Worm (Caenorhabditis elegans): ENCODE results near the gene B0303.16.

- no peak for TF ChIP-seq crh-2 (tag; optimal IDR thresholded peaks at IDR 0.05)
- no peak for TF ChIP-seq lin-13 (GFP tag; optimal IDR thresholded peaks at IDR 0.05)
Measured at ce11 chrIII:8717231-8717694, 12.4 kb downstream of the B0303.16 start, which contains the start of gene mrpl-11.

All from whole organism, L2 larva.